Worm (Caenorhabditis elegans): ENCODE results near the gene B0547.2.

- TF ChIP-seq nhr-12 (tag; optimal IDR thresholded peaks at IDR 0.05) (no peak), hlh-1 (tag; optimal IDR thresholded peaks at IDR 0.05) (peak; percentile 39), bed-3 (GFP tag; optimal IDR thresholded peaks at IDR 0.05) (no peak), elt-3 (tag; optimal IDR thresholded peaks at IDR 0.05) (no peak), lin-32 (GFP tag; optimal IDR thresholded peaks at IDR 0.05) (no peak), blmp-1 (tag; optimal IDR thresholded peaks at IDR 0.05) (no peak), ceh-39 (tag; optimal IDR thresholded peaks at IDR 0.05) (peak; percentile 43), ces-1 (GFP tag; optimal IDR thresholded peaks at IDR 0.05) (peak; percentile 47), pha-4 (tag; optimal IDR thresholded peaks at IDR 0.05) (peak; percentile 97), unc-39 (tag; optimal IDR thresholded peaks at IDR 0.05) (no peak)
These were observed 45.5 kb upstream of the B0547.2 start for ce11 chrIV:5600316-5600715.
